Fruit fly (Drosophila melanogaster) S2 (cell line): ENCODE results near the gene CG6908.

Source experiments
- CG8478 ChIP-seq: fragments of >200 bp; optimal IDR thresholded peaks from 2 replicates; lab custom pipeline; 2018
- CTCF ChIP-seq, 2 experiments: fragments of >200 bp; optimal IDR thresholded peaks; 2 replicates each; lab custom pipeline; 2018

CG6908 gene

DNA sequence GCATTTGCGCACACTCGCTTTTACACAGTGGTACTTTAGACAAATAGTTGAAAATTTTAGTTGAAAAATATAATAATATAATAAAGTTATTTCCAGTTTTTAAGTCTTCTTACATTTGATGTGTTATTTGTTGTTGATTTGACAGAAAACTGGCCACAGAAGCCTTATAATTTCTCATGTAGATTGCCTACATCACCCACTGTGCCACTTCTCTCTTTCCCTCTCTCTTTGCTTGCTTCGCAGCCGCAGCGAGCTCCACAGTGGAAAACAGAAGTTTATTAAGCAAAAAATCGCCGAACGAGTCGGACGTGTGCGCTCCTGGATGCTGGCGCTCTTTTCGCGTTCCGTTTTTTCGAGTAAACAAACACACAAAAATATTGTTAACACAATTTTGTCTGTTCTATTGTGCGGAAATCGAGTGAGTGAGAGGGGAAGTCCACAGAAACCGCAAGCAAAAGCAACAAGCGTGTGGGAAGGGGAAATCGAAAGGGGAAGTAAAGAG lies 33.9 kb downstream of the CG6908 start, which contains the start of gene CG42327:
Gene CG42327, plus strand, starts transcription at position 277 of the 502 bp plus-strand sequence.
- TF ChIP-seq CG8478 (no peak), CTCF (optimal IDR thresholded peaks at IDR 0.05; lab: Kevin White, UChicago) (no peak)

- TF ChIP-seq CG8478 (no peak), CTCF (optimal IDR thresholded peaks at IDR 0.05; lab: Kevin White, UChicago) (no peak)
Observed at dm6 chr3R:11650105-11651039, 39.5 kb downstream of the CG6908 start, which contains the start of the genes Csk and Elp1. Csk (minus strand) TSS chr3R:11650706. Elp1 (plus strand) TSS chr3R:11650971.

DNA sequence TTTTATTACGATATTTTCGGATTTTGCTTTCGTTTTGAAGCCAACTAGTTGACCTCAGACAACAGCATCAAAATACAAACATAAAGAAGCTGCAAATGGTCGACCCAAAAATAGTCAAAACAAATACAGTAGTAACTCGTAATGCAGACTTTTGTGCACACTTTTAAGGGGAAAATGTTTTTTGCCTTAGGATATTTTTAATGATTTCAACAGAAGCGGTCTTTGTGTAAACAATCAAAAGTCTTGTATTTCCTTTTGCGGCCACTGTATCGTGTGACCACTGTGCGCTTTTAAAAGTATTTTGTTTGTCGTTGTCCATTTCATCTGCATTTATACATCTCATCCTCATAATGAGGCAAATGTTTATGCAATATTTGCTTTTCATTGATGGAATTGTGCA lies 40.4 kb downstream of the CG6908 start:
- TF ChIP-seq CTCF (optimal IDR thresholded peaks at IDR 0.05; lab: Kevin White, UChicago) (no peak), CG8478 (no peak)

dm6 chr3R:11648356-11649355 lies 41.2 kb downstream of the CG6908 start:
- TF ChIP-seq CG8478: no peak
- TF ChIP-seq CTCF (optimal IDR thresholded peaks at IDR 0.05; lab: Kevin White, UChicago): no peak

- TF ChIP-seq CTCF (optimal IDR thresholded peaks at IDR 0.05; lab: Kevin White, UChicago) (no peak), CG8478 (no peak)
Observed at dm6 chr3R:11646826-11647225, 43.0 kb downstream of the CG6908 start.

DNA sequence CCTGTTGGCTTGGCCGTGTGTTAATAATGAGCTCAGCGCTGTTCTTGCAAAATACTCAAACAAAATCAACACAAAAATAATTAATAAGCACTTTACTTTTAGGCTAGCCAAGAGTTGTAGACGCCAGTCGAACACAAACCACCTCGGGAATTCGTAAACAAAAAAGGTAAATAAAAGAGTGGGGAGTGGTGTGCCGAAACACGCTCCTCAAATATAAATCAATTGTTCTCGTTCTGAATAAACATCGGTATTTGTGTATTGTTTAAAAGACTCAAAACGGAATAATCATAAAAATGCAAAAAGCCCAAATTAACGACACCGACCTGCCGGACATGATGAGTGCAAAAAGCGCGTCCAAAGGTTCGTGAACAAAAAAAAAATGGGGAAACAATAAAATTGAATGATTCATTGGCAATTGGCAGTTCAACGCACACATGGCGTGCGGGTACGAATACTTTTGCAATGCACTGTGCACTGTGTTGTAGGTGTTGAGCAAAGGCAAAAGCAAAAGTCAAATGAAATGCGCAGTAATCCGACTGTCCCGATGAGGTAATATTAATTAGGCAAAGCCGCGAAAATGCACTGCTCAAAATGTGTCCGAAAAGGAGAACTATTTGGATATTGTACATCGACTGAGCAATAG lies 49.8 kb downstream of the CG6908 start:
- TF ChIP-seq CTCF (optimal IDR thresholded peaks at IDR 0.05; lab: Kevin White, UChicago) (no peak), CG8478 (no peak)
